Worm (Caenorhabditis elegans) whole organism, late embryonic: Measurements from ENCODE around the gene ZK105.8.

ENCODE experiments used
- ama-1 ChIP-seq: fragments of 150-350 bp; optimal IDR thresholded peaks from 2 replicates; lab custom pipeline; 2014
- ceh-14 ChIP-seq: sonication (generic microtip); optimal IDR thresholded peaks from 2 replicates; lab custom pipeline; 2016; ENCODE audit warnings: missing genotype, missing genetic modification characterization, missing compliant biosample characterization
- dve-1 ChIP-seq: sonication (generic microtip); optimal IDR thresholded peaks from 2 replicates; lab custom pipeline; 2017; ENCODE audit warnings: antibody characterized with exemption, mild to moderate bottlenecking, missing genetic modification characterization, missing compliant biosample characterization
- elt-4 ChIP-seq: sonication (generic microtip); optimal IDR thresholded peaks from 2 replicates; lab custom pipeline; 2016; ENCODE audit warnings: missing genetic modification characterization, missing compliant biosample characterization
- ets-4 ChIP-seq: sonication (generic microtip); optimal IDR thresholded peaks from 2 replicates; lab custom pipeline; 2016; ENCODE audit warnings: missing genetic modification characterization, missing compliant biosample characterization
- fkh-6 ChIP-seq: sonication (generic microtip); optimal IDR thresholded peaks from 2 replicates; lab custom pipeline; 2016; ENCODE audit warnings: missing genetic modification characterization, missing compliant biosample characterization
- hlh-15 ChIP-seq: sonication (generic microtip); optimal IDR thresholded peaks from 2 replicates; lab custom pipeline; 2016; ENCODE audit warnings: missing genetic modification characterization, missing compliant biosample characterization
- hlh-8 ChIP-seq: sonication (generic microtip); optimal IDR thresholded peaks from 2 replicates; lab custom pipeline; 2016; ENCODE audit warnings: missing genotype, missing genetic modification characterization, missing compliant biosample characterization
- pag-3 ChIP-seq: sonication (generic microtip); optimal IDR thresholded peaks from 2 replicates; lab custom pipeline; 2016; ENCODE audit warnings: missing compliant biosample characterization, missing genetic modification characterization, borderline replicate concordance
- tbx-2 ChIP-seq: sonication (generic microtip); optimal IDR thresholded peaks from 2 replicates; lab custom pipeline; 2016; ENCODE audit warnings: missing genetic modification characterization, missing compliant biosample characterization

DNA sequence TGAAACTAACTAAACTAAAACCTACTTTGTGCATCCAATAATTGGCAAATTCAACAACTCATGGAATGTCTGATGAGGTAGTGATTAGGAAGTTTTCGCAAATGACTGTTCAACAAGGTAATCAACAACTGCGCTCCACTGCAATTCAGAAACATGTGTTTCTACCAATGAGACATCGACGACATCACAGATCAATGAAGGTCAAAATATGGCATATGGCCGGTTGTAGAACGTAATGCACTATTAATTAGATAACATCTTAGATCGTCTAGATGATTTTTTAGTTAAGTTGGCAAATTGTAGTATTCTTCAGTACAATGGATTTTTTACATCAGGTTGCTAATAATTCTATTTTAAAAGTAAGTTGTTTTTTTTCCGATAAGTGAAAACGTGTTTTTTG, 38.1 kb upstream of the ZK105.8 start, which contains the start of the genes nhr-94 and nhr-152:
- TF ChIP-seq fkh-6 (tag; lab: Kevin White, UChicago) (no peak), ama-1 (no peak), ets-4 (tag; lab: Kevin White, UChicago) (no peak), hlh-15 (tag; lab: Kevin White, UChicago) (no peak), hlh-8 (tag; lab: Kevin White, UChicago) (no peak), tbx-2 (tag; lab: Kevin White, UChicago) (no peak), dve-1 (tag; lab: Kevin White, UChicago) (no peak), ceh-14 (tag; lab: Kevin White, UChicago) (no peak), pag-3 (tag; lab: Kevin White, UChicago) (no peak), elt-4 (tag; lab: Kevin White, UChicago) (no peak)
